Worm (Caenorhabditis elegans) whole organism, L4/young adult: ENCODE measurements around the gene dsh-2.

Experiments
- W03F9.2 ChIP-seq: fragments of 150-350 bp; optimal IDR thresholded peaks from 2 replicates; lab custom pipeline; 2014; ENCODE audit warnings: missing biosample characterization, missing genetic modification characterization
- dao-5 ChIP-seq: sonication (generic microtip); optimal IDR thresholded peaks from 2 replicates; lab custom pipeline; 2016; ENCODE audit warnings: missing genotype, missing genetic modification characterization, moderate library complexity, missing compliant biosample characterization

- TF ChIP-seq W03F9.2 (peak; percentile 94), dao-5 (tag; lab: Kevin White, UChicago) (no peak)
Measured at ce11 chrII:5055129-5055666, 25.8 kb downstream of the dsh-2 start, which contains the start of the genes ify-1 and rpl-22.
